Fruit fly (Drosophila melanogaster) whole organism, embryonic: Measurements from ENCODE around the gene CG12814.

Experiments
- Bgb ChIP-seq: fragments of 200-800 bp; sonication (Bioruptor generic); IDR thresholded peaks from 2 replicates; pipeline ENCODE4 v1.3.6; 2022; ENCODE audit warnings: missing biosample characterization, missing genetic modification characterization; ENCODE audit not compliant: partially characterized antibody
- CG10147 ChIP-seq: fragments of 200-800 bp; sonication (Bioruptor generic); optimal IDR thresholded peaks from 2 replicates; lab custom pipeline; 2019; ENCODE audit warnings: missing biosample characterization, mild to moderate bottlenecking, missing genetic modification characterization, moderate library complexity
- CG10654 ChIP-seq: fragments of 200-800 bp; sonication (Bioruptor generic); optimal IDR thresholded peaks from 2 replicates; lab custom pipeline; 2016; ENCODE audit warnings: missing biosample characterization, missing genetic modification characterization
- CG11560 ChIP-seq: fragments of 200-800 bp; sonication (Bioruptor generic); IDR thresholded peaks from 3 replicates; pipeline ENCODE4 v1.3.6; 2022; ENCODE audit warnings: missing biosample characterization, missing genetic modification characterization
- CG13624 ChIP-seq: fragments of 200-800 bp; sonication (Bioruptor generic); optimal IDR thresholded peaks from 2 replicates; lab custom pipeline; 2016; ENCODE audit warnings: missing biosample characterization, missing genetic modification characterization
- CG14860 ChIP-seq: fragments of 200-800 bp; sonication (Bioruptor generic); IDR thresholded peaks from 3 replicates; pipeline ENCODE4 v1.3.6; 2022; ENCODE audit warnings: missing biosample characterization, missing genetic modification characterization; ENCODE audit not compliant: partially characterized antibody
- CG15601 ChIP-seq: fragments of 200-800 bp; sonication (Bioruptor generic); optimal IDR thresholded peaks from 3 replicates; lab custom pipeline; 2019; ENCODE audit warnings: missing biosample characterization, mild to moderate bottlenecking, missing genetic modification characterization, moderate library complexity
- CG17359 ChIP-seq: fragments of 200-800 bp; sonication (Bioruptor generic); optimal IDR thresholded peaks from 3 replicates; lab custom pipeline; 2018; ENCODE audit warnings: missing biosample characterization, mild to moderate bottlenecking, missing genetic modification characterization, moderate library complexity
- CG1792 ChIP-seq: fragments of 200-800 bp; sonication (Bioruptor generic); optimal IDR thresholded peaks from 2 replicates; lab custom pipeline; 2016; ENCODE audit warnings: missing biosample characterization, missing genetic modification characterization
- CG18476 ChIP-seq: fragments of 200-800 bp; sonication (Bioruptor generic); optimal IDR thresholded peaks from 2 replicates; lab custom pipeline; 2016; ENCODE audit warnings: missing biosample characterization, mild to moderate bottlenecking, missing genetic modification characterization
- CG18764 ChIP-seq: fragments of 200-800 bp; sonication (Bioruptor generic); optimal IDR thresholded peaks from 3 replicates; lab custom pipeline; 2016; ENCODE audit warnings: missing biosample characterization, missing genetic modification characterization
- CG2120 ChIP-seq: fragments of 200-800 bp; sonication (Bioruptor generic); optimal IDR thresholded peaks from 3 replicates; lab custom pipeline; 2016; ENCODE audit warnings: missing biosample characterization, missing genetic modification characterization
- CG30403 ChIP-seq: fragments of 200-800 bp; sonication (Bioruptor generic); optimal IDR thresholded peaks from 3 replicates; lab custom pipeline; 2016; ENCODE audit warnings: missing biosample characterization, missing genetic modification characterization
- CG3995 ChIP-seq: fragments of 200-800 bp; sonication (Bioruptor generic); optimal IDR thresholded peaks from 3 replicates; lab custom pipeline; 2016; ENCODE audit warnings: missing biosample characterization, missing genetic modification characterization
- CG4282 ChIP-seq: fragments of 200-800 bp; sonication (Bioruptor generic); optimal IDR thresholded peaks from 2 replicates; lab custom pipeline; 2016; ENCODE audit warnings: missing biosample characterization, missing genetic modification characterization
- CG4328 ChIP-seq: fragments of 200-800 bp; sonication (Bioruptor generic); optimal IDR thresholded peaks from 3 replicates; lab custom pipeline; 2017; ENCODE audit warnings: missing biosample characterization, missing genetic modification reagents, missing genetic modification characterization
- CG4820 ChIP-seq: fragments of 200-800 bp; sonication (Bioruptor generic); optimal IDR thresholded peaks from 3 replicates; lab custom pipeline; 2016; ENCODE audit warnings: missing biosample characterization, missing genetic modification characterization
- CG8089 ChIP-seq: fragments of 200-800 bp; sonication (Bioruptor generic); optimal IDR thresholded peaks from 3 replicates; lab custom pipeline; 2016; ENCODE audit warnings: missing biosample characterization, missing genetic modification characterization
- CG8924 ChIP-seq: fragments of 200-800 bp; optimal IDR thresholded peaks from 3 replicates; lab custom pipeline; 2019; ENCODE audit warnings: missing biosample characterization, mild to moderate bottlenecking, missing genetic modification characterization, moderate library complexity
- Fer2 ChIP-seq: fragments of 200-800 bp; sonication (Bioruptor generic); optimal IDR thresholded peaks from 2 replicates; lab custom pipeline; 2018; ENCODE audit warnings: missing biosample characterization, mild to moderate bottlenecking, missing genetic modification characterization, moderate library complexity
- GATAe ChIP-seq: fragments of 200-800 bp; sonication (Bioruptor generic); conservative IDR thresholded peaks from 2 replicates; pipeline ENCODE4 v1.3.6; 2022; ENCODE audit warnings: missing biosample characterization, missing genetic modification characterization
- H15 ChIP-seq: fragments of 200-800 bp; sonication (Bioruptor generic); IDR thresholded peaks from 3 replicates; pipeline ENCODE4 v1.3.6; 2022; ENCODE audit warnings: missing biosample characterization, missing genetic modification characterization
- Lpt ChIP-seq: fragments of >200 bp; optimal IDR thresholded peaks from 2 replicates; lab custom pipeline; 2018; ENCODE audit warnings: missing biosample characterization, missing genetic modification characterization
- MBD-R2 ChIP-seq: fragments of 200-800 bp; sonication (Bioruptor generic); IDR thresholded peaks from 2 replicates; pipeline ENCODE4 v1.3.6; 2022; ENCODE audit warnings: missing biosample characterization, missing genetic modification characterization
- Sry-β ChIP-seq: fragments of 200-800 bp; sonication (Bioruptor generic); optimal IDR thresholded peaks from 2 replicates; lab custom pipeline; 2018; ENCODE audit warnings: missing biosample characterization, mild to moderate bottlenecking, missing genetic modification characterization, moderate library complexity
- Sry-δ ChIP-seq: fragments of 200-800 bp; sonication (Bioruptor generic); optimal IDR thresholded peaks from 2 replicates; lab custom pipeline; 2016; ENCODE audit warnings: missing biosample characterization, missing genetic modification characterization
- Ssrp ChIP-seq: fragments of 200-800 bp; sonication (Bioruptor generic); optimal IDR thresholded peaks from 2 replicates; lab custom pipeline; 2018; ENCODE audit warnings: missing biosample characterization, mild to moderate bottlenecking, missing genetic modification characterization, moderate library complexity
- Usf ChIP-seq: fragments of 200-800 bp; sonication (Bioruptor generic); optimal IDR thresholded peaks from 2 replicates; lab custom pipeline; 2017; ENCODE audit warnings: missing genotype, missing biosample characterization, missing genetic modification characterization
- ab ChIP-seq: fragments of 200-800 bp; sonication (Bioruptor generic); optimal IDR thresholded peaks from 2 replicates; lab custom pipeline; 2016; ENCODE audit warnings: missing biosample characterization, missing genetic modification characterization
- aop ChIP-seq: fragments of 200-800 bp; sonication (Bioruptor generic); IDR thresholded peaks from 2 replicates; pipeline ENCODE4 v1.3.6; 2022; ENCODE audit warnings: missing biosample characterization, missing genetic modification characterization
- ase ChIP-seq: fragments of 200-800 bp; sonication (Bioruptor generic); IDR thresholded peaks from 3 replicates; pipeline ENCODE4 v1.3.6; 2022; ENCODE audit warnings: missing biosample characterization, missing genetic modification characterization
- br ChIP-seq: fragments of >200 bp; optimal IDR thresholded peaks from 2 replicates; lab custom pipeline; 2017
- crc ChIP-seq: fragments of 200-800 bp; sonication (Bioruptor generic); optimal IDR thresholded peaks from 2 replicates; lab custom pipeline; 2016; ENCODE audit warnings: missing biosample characterization, missing genetic modification characterization
- dmrt11E ChIP-seq: fragments of 200-800 bp; sonication (Bioruptor generic); optimal IDR thresholded peaks from 3 replicates; lab custom pipeline; 2018; ENCODE audit warnings: missing biosample characterization, mild to moderate bottlenecking, missing genetic modification characterization, moderate library complexity
- dmrt99B ChIP-seq: fragments of 200-800 bp; sonication (Bioruptor generic); optimal IDR thresholded peaks from 2 replicates; lab custom pipeline; 2018; ENCODE audit warnings: missing biosample characterization, mild to moderate bottlenecking, missing genetic modification characterization, moderate library complexity
- esg ChIP-seq: fragments of 200-800 bp; sonication (Bioruptor generic); conservative IDR thresholded peaks from 2 replicates; pipeline ENCODE4 v1.3.6; 2022; ENCODE audit warnings: missing biosample characterization, missing genetic modification characterization
- fru ChIP-seq: fragments of >200 bp; optimal IDR thresholded peaks from 2 replicates; lab custom pipeline; 2017
- gcm2 ChIP-seq: fragments of 200-800 bp; sonication (Bioruptor generic); optimal IDR thresholded peaks from 2 replicates; lab custom pipeline; 2016; ENCODE audit warnings: missing biosample characterization, missing genetic modification characterization
- gfzf ChIP-seq: fragments of 200-800 bp; sonication (Bioruptor generic); optimal IDR thresholded peaks from 2 replicates; lab custom pipeline; 2016; ENCODE audit warnings: missing biosample characterization, mild to moderate bottlenecking, missing genetic modification characterization, moderate library complexity
- grau ChIP-seq: fragments of 200-800 bp; optimal IDR thresholded peaks from 3 replicates; lab custom pipeline; 2019; ENCODE audit warnings: missing biosample characterization, mild to moderate bottlenecking, missing genetic modification characterization, moderate library complexity
- nerfin-1 ChIP-seq: fragments of 200-800 bp; sonication (Bioruptor generic); optimal IDR thresholded peaks from 3 replicates; lab custom pipeline; 2019; ENCODE audit warnings: missing biosample characterization, mild to moderate bottlenecking, missing genetic modification characterization, moderate library complexity
- ranshi ChIP-seq: fragments of 200-800 bp; sonication (Bioruptor generic); IDR thresholded peaks from 2 replicates; pipeline ENCODE4 v1.3.6; 2022; ENCODE audit warnings: missing biosample characterization, missing genetic modification characterization
- salm ChIP-seq: fragments of 200-800 bp; sonication (Bioruptor generic); optimal IDR thresholded peaks from 2 replicates; lab custom pipeline; 2018; ENCODE audit warnings: missing biosample characterization, mild to moderate bottlenecking, missing genetic modification characterization
- sc ChIP-seq, 3 experiments: fragments of >200 bp in 2 of 3; fragments of 200-800 bp in 1 of 3; sonication (Bioruptor generic) in 1 of 3; optimal IDR thresholded peaks; 2 replicates in 2 of 3; 3 replicates in 1 of 3; lab custom pipeline; 2017; ENCODE audit warnings: mild to moderate bottlenecking in 1 of 3, missing biosample characterization in 1 of 3, missing genetic modification characterization in 1 of 3, missing genetic modification reagents in 1 of 3
- seq ChIP-seq: fragments of 200-800 bp; sonication (Bioruptor generic); IDR thresholded peaks from 2 replicates; pipeline ENCODE4 v1.3.6; 2022; ENCODE audit warnings: missing biosample characterization, missing genetic modification characterization
- tap ChIP-seq: fragments of 200-800 bp; optimal IDR thresholded peaks from 3 replicates; lab custom pipeline; 2019; ENCODE audit warnings: missing biosample characterization, mild to moderate bottlenecking, missing genetic modification characterization, moderate library complexity
- tin ChIP-seq: fragments of 200-800 bp; sonication (Bioruptor generic); optimal IDR thresholded peaks from 3 replicates; lab custom pipeline; 2016; ENCODE audit warnings: missing biosample characterization, missing genetic modification characterization
- usp ChIP-seq: fragments of >200 bp; optimal IDR thresholded peaks from 2 replicates; lab custom pipeline; 2017; ENCODE audit warnings: missing biosample characterization, missing genetic modification characterization
- wor ChIP-seq: fragments of 200-800 bp; sonication (Bioruptor generic); IDR thresholded peaks from 2 replicates; pipeline ENCODE4 v1.3.6; 2022; ENCODE audit warnings: missing biosample characterization, missing genetic modification characterization

CG12814 gene

DNA sequence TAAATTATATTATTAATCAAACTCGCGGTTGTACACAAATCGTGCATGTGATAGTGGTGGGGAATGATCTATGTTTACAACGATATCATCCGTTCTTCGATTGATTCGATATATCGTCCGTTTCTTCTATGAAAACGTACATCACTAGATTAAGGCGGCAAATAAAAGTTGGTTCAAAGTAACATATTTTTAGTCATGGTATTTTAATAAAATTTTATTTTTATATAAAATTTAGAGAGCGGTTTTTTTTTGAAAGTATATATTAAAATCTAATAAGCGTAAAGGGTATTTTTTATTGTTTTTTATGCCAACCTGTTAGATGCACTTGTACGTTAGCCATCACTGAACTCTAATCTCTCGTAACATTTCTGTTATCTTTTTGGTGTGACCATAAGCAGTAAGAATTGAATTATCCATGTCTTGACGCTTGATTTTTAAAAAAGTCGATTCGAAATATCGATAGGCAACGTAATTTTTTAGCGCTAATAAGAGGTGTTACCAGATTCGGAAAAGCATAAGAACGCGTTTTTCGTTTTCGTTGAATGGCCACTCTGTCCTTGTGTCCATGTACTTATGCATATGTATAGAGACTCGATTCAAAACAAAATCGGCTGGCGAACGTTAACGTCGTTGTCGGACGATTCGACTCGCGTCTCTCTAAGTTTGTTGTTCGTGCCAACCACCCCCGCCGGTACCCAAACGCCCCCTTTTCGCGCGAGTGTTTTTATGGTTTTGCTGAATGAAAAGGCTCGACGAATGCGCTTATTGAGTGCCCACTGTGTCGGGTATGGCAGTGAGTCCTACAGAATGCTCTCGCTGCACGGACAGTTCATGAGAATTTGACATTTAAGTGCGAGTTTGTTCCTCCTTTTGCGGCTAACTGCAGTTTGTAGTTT lies 45.1 kb downstream of the CG12814 start, which contains the start of the genes TAF1B and Invadolysin (continued):
- TF ChIP-seq CG14860 (GFP tag; lab: Robert Waterston, UW) = peak; percentile 73
- TF ChIP-seq CG4282 = no peak
- TF ChIP-seq Bgb (GFP tag; lab: Robert Waterston, UW) = peak; percentile 90
- no peak for TF ChIP-seq sc (optimal IDR thresholded peaks at IDR 0.05; lab: Kevin White, UChicago)
- no peak for TF ChIP-seq sc (GFP tag; optimal IDR thresholded peaks at IDR 0.05; lab: Kevin White, UChicago)
- peak; percentile 24; the same call in 1 of the 2 replicates for TF ChIP-seq esg (GFP tag; lab: Robert Waterston, UW)
- peak; percentile 22 for TF ChIP-seq dmrt99B (tag; lab: Kevin White, UChicago)
- peak; percentile 27 for TF ChIP-seq CG18764 (GFP tag; lab: Kevin White, UChicago)
- peak; percentile 27 for TF ChIP-seq crc
- peak; percentile 36 for TF ChIP-seq CG18476 (GFP tag; lab: Kevin White, UChicago)
- no peak for TF ChIP-seq br (lab: Kevin White, UChicago)
- TF ChIP-seq CG10147 (GFP tag; lab: Kevin White, UChicago) = peak; percentile 51
- no peak for TF ChIP-seq CG8089 (GFP tag; lab: Kevin White, UChicago)
- TF ChIP-seq CG15601 (tag; lab: Kevin White, UChicago) = peak; percentile 49
- peak; percentile 11 for TF ChIP-seq CG4820
- no peak for TF ChIP-seq aop (GFP tag; lab: Robert Waterston, UW)
- peak; percentile 32 for TF ChIP-seq Fer2 (tag; lab: Kevin White, UChicago)
- peak; percentile 92 for TF ChIP-seq CG3995 (GFP tag; lab: Kevin White, UChicago)
- peak; percentile 22; the same call in 1 of the 2 replicates for TF ChIP-seq seq (GFP tag; lab: Robert Waterston, UW)
- TF ChIP-seq CG13624 (GFP tag; lab: Kevin White, UChicago) = peak; percentile 54
- TF ChIP-seq Usf (GFP tag; lab: Kevin White, UChicago) = no peak
- TF ChIP-seq fru (lab: Kevin White, UChicago) = no peak
- peak; percentile 28 for TF ChIP-seq tap
- TF ChIP-seq Lpt = no peak
- peak; percentile 20 for TF ChIP-seq tin (GFP tag; lab: Kevin White, UChicago)
- peak; percentile 99 for TF ChIP-seq gfzf
- TF ChIP-seq CG1792 (GFP tag; lab: Kevin White, UChicago) = no peak
- peak; percentile 63 for TF ChIP-seq CG30403 (GFP tag; lab: Kevin White, UChicago)
- no peak for TF ChIP-seq gcm2 (GFP tag; lab: Kevin White, UChicago)
- no peak for TF ChIP-seq CG11560
- TF ChIP-seq CG2120 = peak; percentile 69
- TF ChIP-seq Sry-β (GFP tag; lab: Kevin White, UChicago) = peak; percentile 48
- peak; percentile 93 for TF ChIP-seq grau (tag; lab: Kevin White, UChicago)
- peak; percentile 40 for TF ChIP-seq CG17359 (tag; lab: Kevin White, UChicago)
- no peak for TF ChIP-seq salm
- no peak for TF ChIP-seq wor (GFP tag; lab: Robert Waterston, UW)
- TF ChIP-seq Sry-δ = peak; percentile 88
- TF ChIP-seq nerfin-1 (tag; lab: Kevin White, UChicago) = peak; percentile 58
- peak; percentile 37; the same call in 1 of the 2 replicates for TF ChIP-seq ranshi (GFP tag; lab: Robert Waterston, UW)
- TF ChIP-seq ase (GFP tag; lab: Robert Waterston, UW) = no peak; the same call in 2 of the 3 replicates
- peak; percentile 25; the same call in 1 of the 3 replicates for TF ChIP-seq H15 (GFP tag; lab: Robert Waterston, UW)
- no peak for TF ChIP-seq ab (GFP tag; lab: Kevin White, UChicago)
- TF ChIP-seq GATAe (GFP tag; lab: Robert Waterston, UW) = no peak
- peak; percentile 35 for TF ChIP-seq dmrt11E (tag; lab: Kevin White, UChicago)
- TF ChIP-seq CG10654 = peak; percentile 17
- no peak for TF ChIP-seq usp (GFP tag; lab: Kevin White, UChicago)
- peak; percentile 61 for TF ChIP-seq CG8924
- no peak for TF ChIP-seq CG4328 (GFP tag; lab: Kevin White, UChicago)
- TF ChIP-seq Ssrp (tag; lab: Kevin White, UChicago) = peak; percentile 39
- TF ChIP-seq MBD-R2 (GFP tag; lab: Robert Waterston, UW) = peak; percentile 54
